Fruit fly (Drosophila melanogaster) whole organism, embryonic: ENCODE data around the gene CG34432.

Experiments
- BEAF-32 ChIP-seq: fragments of 200-800 bp; sonication (Bioruptor generic); optimal IDR thresholded peaks from 3 replicates; lab custom pipeline; 2017; ENCODE audit warnings: missing biosample characterization, missing genetic modification characterization, mild to moderate bottlenecking, moderate library complexity, missing genetic modification reagents
- CG10565 ChIP-seq: fragments of 200-800 bp; sonication (Bioruptor generic); optimal IDR thresholded peaks from 3 replicates; lab custom pipeline; 2016; ENCODE audit warnings: missing biosample characterization, mild to moderate bottlenecking, missing genetic modification characterization
- CG11093 ChIP-seq: fragments of 200-800 bp; sonication (Bioruptor generic); IDR thresholded peaks from 3 replicates; pipeline ENCODE4 v1.3.6; 2022; ENCODE audit warnings: missing biosample characterization, missing genetic modification characterization
- CG11398 ChIP-seq: fragments of 200-800 bp; sonication (Bioruptor generic); optimal IDR thresholded peaks from 2 replicates; lab custom pipeline; 2016; ENCODE audit warnings: missing biosample characterization, missing genetic modification characterization
- CG11560 ChIP-seq: fragments of 200-800 bp; sonication (Bioruptor generic); IDR thresholded peaks from 3 replicates; pipeline ENCODE4 v1.3.6; 2022; ENCODE audit warnings: missing biosample characterization, missing genetic modification characterization
- CG11723 ChIP-seq: fragments of 200-800 bp; sonication (Bioruptor generic); optimal IDR thresholded peaks from 2 replicates; lab custom pipeline; 2017; ENCODE audit warnings: missing biosample characterization, mild to moderate bottlenecking, missing genetic modification characterization
- CG1603 ChIP-seq: fragments of 200-800 bp; sonication (Bioruptor generic); optimal IDR thresholded peaks from 2 replicates; lab custom pipeline; 2019; ENCODE audit warnings: missing biosample characterization, mild to moderate bottlenecking, missing genetic modification characterization, moderate library complexity
- CG2120 ChIP-seq: fragments of 200-800 bp; sonication (Bioruptor generic); optimal IDR thresholded peaks from 3 replicates; lab custom pipeline; 2016; ENCODE audit warnings: missing biosample characterization, missing genetic modification characterization
- CG30020 ChIP-seq: fragments of 200-800 bp; optimal IDR thresholded peaks from 2 replicates; lab custom pipeline; 2019; ENCODE audit warnings: missing biosample characterization, mild to moderate bottlenecking, missing genetic modification characterization, moderate library complexity
- CG31224 ChIP-seq: fragments of 200-800 bp; sonication (Bioruptor generic); IDR thresholded peaks from 2 replicates; pipeline ENCODE4 v1.3.6; 2022; ENCODE audit warnings: missing biosample characterization, missing genetic modification characterization
- CG31365 ChIP-seq: fragments of 200-800 bp; sonication (Bioruptor generic); optimal IDR thresholded peaks from 2 replicates; lab custom pipeline; 2018; ENCODE audit warnings: missing biosample characterization, mild to moderate bottlenecking, missing genetic modification characterization
- CG3163 ChIP-seq: fragments of 200-800 bp; sonication (Bioruptor generic); optimal IDR thresholded peaks from 3 replicates; lab custom pipeline; 2016; ENCODE audit warnings: missing biosample characterization, missing genetic modification characterization
- CG4820 ChIP-seq: fragments of 200-800 bp; sonication (Bioruptor generic); optimal IDR thresholded peaks from 3 replicates; lab custom pipeline; 2016; ENCODE audit warnings: missing biosample characterization, missing genetic modification characterization
- CG5180 ChIP-seq: fragments of 200-800 bp; sonication (Bioruptor generic); optimal IDR thresholded peaks from 3 replicates; lab custom pipeline; 2017; ENCODE audit warnings: missing biosample characterization, missing genetic modification characterization, mild to moderate bottlenecking, moderate library complexity, missing genetic modification reagents
- CG5245 ChIP-seq: fragments of 200-800 bp; sonication (Bioruptor generic); optimal IDR thresholded peaks from 3 replicates; lab custom pipeline; 2016; ENCODE audit warnings: missing biosample characterization, missing genetic modification characterization
- CG7987 ChIP-seq: fragments of 200-800 bp; sonication (Bioruptor generic); optimal IDR thresholded peaks from 2 replicates; lab custom pipeline; 2018; ENCODE audit warnings: missing biosample characterization, mild to moderate bottlenecking, missing genetic modification characterization, moderate library complexity
- CG8089 ChIP-seq: fragments of 200-800 bp; sonication (Bioruptor generic); optimal IDR thresholded peaks from 3 replicates; lab custom pipeline; 2016; ENCODE audit warnings: missing biosample characterization, missing genetic modification characterization
- CG8924 ChIP-seq: fragments of 200-800 bp; optimal IDR thresholded peaks from 3 replicates; lab custom pipeline; 2019; ENCODE audit warnings: missing biosample characterization, mild to moderate bottlenecking, missing genetic modification characterization, moderate library complexity
- CG9797 ChIP-seq: fragments of 200-800 bp; sonication (Bioruptor generic); optimal IDR thresholded peaks from 3 replicates; lab custom pipeline; 2018; ENCODE audit warnings: missing biosample characterization, mild to moderate bottlenecking, missing genetic modification characterization
- CG9876 ChIP-seq: fragments of 200-800 bp; sonication (Bioruptor generic); optimal IDR thresholded peaks from 2 replicates; lab custom pipeline; 2016; ENCODE audit warnings: missing biosample characterization, missing genetic modification characterization
- HHEX ChIP-seq: fragments of 200-800 bp; sonication (Bioruptor generic); optimal IDR thresholded peaks from 3 replicates; lab custom pipeline; 2017; ENCODE audit warnings: missing biosample characterization, mild to moderate bottlenecking, missing genetic modification characterization, missing genetic modification reagents
- Hr3 ChIP-seq: fragments of 200-800 bp; sonication (Bioruptor generic); optimal IDR thresholded peaks from 3 replicates; lab custom pipeline; 2016; ENCODE audit warnings: missing biosample characterization, missing genetic modification characterization
- Hsf ChIP-seq: fragments of 200-800 bp; sonication (Bioruptor generic); optimal IDR thresholded peaks from 3 replicates; lab custom pipeline; 2016; ENCODE audit warnings: missing biosample characterization, missing genetic modification characterization
- Lhr ChIP-seq: fragments of 200-800 bp; sonication (Bioruptor generic); optimal IDR thresholded peaks from 3 replicates; lab custom pipeline; 2017; ENCODE audit warnings: mild to moderate bottlenecking, missing biosample characterization, missing genetic modification reagents, missing genetic modification characterization
- Lim3 ChIP-seq: fragments of 200-800 bp; sonication (Bioruptor generic); IDR thresholded peaks from 2 replicates; pipeline ENCODE4 v1.3.6; 2022; ENCODE audit warnings: missing biosample characterization, missing genetic modification characterization
- MTF-1 ChIP-seq: fragments of 200-800 bp; sonication (Bioruptor generic); optimal IDR thresholded peaks from 2 replicates; lab custom pipeline; 2018; ENCODE audit warnings: missing biosample characterization, mild to moderate bottlenecking, missing genetic modification characterization, borderline replicate concordance
- Mad ChIP-seq: fragments of 200-800 bp; sonication (Bioruptor generic); optimal IDR thresholded peaks from 2 replicates; lab custom pipeline; 2016; ENCODE audit warnings: missing biosample characterization, missing genetic modification characterization
- NC2α ChIP-seq: fragments of 200-800 bp; sonication (Bioruptor generic); optimal IDR thresholded peaks from 2 replicates; lab custom pipeline; 2016; ENCODE audit warnings: missing biosample characterization, missing genetic modification characterization
- NC2β ChIP-seq: fragments of 200-800 bp; sonication (Bioruptor generic); optimal IDR thresholded peaks from 2 replicates; lab custom pipeline; 2016; ENCODE audit warnings: missing biosample characterization, missing genetic modification characterization
- Optix ChIP-seq: fragments of 200-800 bp; sonication (Bioruptor generic); IDR thresholded peaks from 3 replicates; pipeline ENCODE4 v1.3.6; 2022; ENCODE audit warnings: missing biosample characterization, missing genetic modification characterization
- Pdp1 ChIP-seq, 2 experiments: fragments of 200-800 bp; sonication (Bioruptor generic); optimal IDR thresholded peaks; 3 replicates each; lab custom pipeline; 2016; ENCODE audit warnings: missing biosample characterization in 2 of 2, missing genetic modification characterization in 2 of 2, mild to moderate bottlenecking in 1 of 2, moderate library complexity in 1 of 2
- Taf1 ChIP-seq: fragments of 200-800 bp; sonication (Bioruptor generic); IDR thresholded peaks from 2 replicates; pipeline ENCODE4 v1.3.6; 2022; ENCODE audit warnings: missing biosample characterization, missing genetic modification characterization
- Trl ChIP-seq, 3 experiments: fragments of >200 bp in 2 of 3; fragments of 200-800 bp in 1 of 3; sonication (Bioruptor generic) in 1 of 3; optimal IDR thresholded peaks; 2 replicates in 1 of 3; 3 replicates in 2 of 3; lab custom pipeline; 2016 to 2017; ENCODE audit warnings: missing biosample characterization in 1 of 3, missing genetic modification characterization in 1 of 3
- abd-A ChIP-seq: fragments of 200-800 bp; sonication (Bioruptor generic); optimal IDR thresholded peaks from 3 replicates; lab custom pipeline; 2019; ENCODE audit warnings: missing biosample characterization, mild to moderate bottlenecking, missing genetic modification characterization, moderate library complexity
- ac ChIP-seq: fragments of 200-800 bp; sonication (Bioruptor generic); optimal IDR thresholded peaks from 3 replicates; lab custom pipeline; 2017; ENCODE audit warnings: missing biosample characterization, mild to moderate bottlenecking, missing genetic modification characterization
- ase ChIP-seq: fragments of 200-800 bp; sonication (Bioruptor generic); IDR thresholded peaks from 3 replicates; pipeline ENCODE4 v1.3.6; 2022; ENCODE audit warnings: missing biosample characterization, missing genetic modification characterization
- btn ChIP-seq: fragments of 200-800 bp; sonication (Bioruptor generic); optimal IDR thresholded peaks from 2 replicates; lab custom pipeline; 2016; ENCODE audit warnings: missing biosample characterization, missing genetic modification characterization
- cato ChIP-seq: fragments of 200-800 bp; sonication (Bioruptor generic); optimal IDR thresholded peaks from 2 replicates; lab custom pipeline; 2016; ENCODE audit warnings: missing biosample characterization, missing genetic modification characterization, borderline replicate concordance
- da ChIP-seq: fragments of 200-800 bp; sonication (Bioruptor generic); optimal IDR thresholded peaks from 2 replicates; lab custom pipeline; 2016; ENCODE audit warnings: missing biosample characterization, missing genetic modification characterization
- dpn ChIP-seq, 2 experiments: fragments of 200-800 bp; sonication (Bioruptor generic); optimal IDR thresholded peaks; 3 replicates each; lab custom pipeline; 2016; ENCODE audit warnings: missing biosample characterization in 2 of 2, missing genetic modification characterization in 2 of 2
- emc ChIP-seq: fragments of 200-800 bp; sonication (Bioruptor generic); optimal IDR thresholded peaks from 2 replicates; lab custom pipeline; 2016; ENCODE audit warnings: missing biosample characterization, missing genetic modification characterization
- grau ChIP-seq: fragments of 200-800 bp; optimal IDR thresholded peaks from 3 replicates; lab custom pipeline; 2019; ENCODE audit warnings: missing biosample characterization, mild to moderate bottlenecking, missing genetic modification characterization, moderate library complexity
- hbn ChIP-seq: fragments of 200-800 bp; sonication (Bioruptor generic); IDR thresholded peaks from 2 replicates; pipeline ENCODE4 v1.3.6; 2022; ENCODE audit warnings: missing biosample characterization, missing genetic modification characterization; ENCODE audit not compliant: partially characterized antibody
- ind ChIP-seq: fragments of 200-800 bp; sonication (Bioruptor generic); optimal IDR thresholded peaks from 3 replicates; lab custom pipeline; 2016; ENCODE audit warnings: missing biosample characterization, missing genetic modification characterization
- mirr ChIP-seq: fragments of 200-800 bp; sonication (Bioruptor generic); optimal IDR thresholded peaks from 3 replicates; lab custom pipeline; 2018; ENCODE audit warnings: missing biosample characterization, mild to moderate bottlenecking, missing genetic modification characterization
- nmo ChIP-seq: fragments of 200-800 bp; sonication (Bioruptor generic); optimal IDR thresholded peaks from 2 replicates; lab custom pipeline; 2018; ENCODE audit warnings: missing biosample characterization, mild to moderate bottlenecking, missing genetic modification characterization, moderate library complexity
- row ChIP-seq: fragments of 200-800 bp; sonication (Bioruptor generic); IDR thresholded peaks from 3 replicates; pipeline ENCODE4 v1.3.6; 2022; ENCODE audit warnings: missing biosample characterization, missing genetic modification characterization
- seq ChIP-seq: fragments of 200-800 bp; sonication (Bioruptor generic); IDR thresholded peaks from 2 replicates; pipeline ENCODE4 v1.3.6; 2022; ENCODE audit warnings: missing biosample characterization, missing genetic modification characterization
- tin ChIP-seq: fragments of 200-800 bp; sonication (Bioruptor generic); optimal IDR thresholded peaks from 3 replicates; lab custom pipeline; 2016; ENCODE audit warnings: missing biosample characterization, missing genetic modification characterization
- trh ChIP-seq: fragments of 200-800 bp; sonication (Bioruptor generic); optimal IDR thresholded peaks from 2 replicates; lab custom pipeline; 2016; ENCODE audit warnings: missing biosample characterization, missing genetic modification characterization
- wek ChIP-seq: fragments of 200-800 bp; sonication (Bioruptor generic); optimal IDR thresholded peaks from 3 replicates; lab custom pipeline; 2018; ENCODE audit warnings: missing biosample characterization, mild to moderate bottlenecking, missing genetic modification characterization, moderate library complexity

CG34432 gene

DNA sequence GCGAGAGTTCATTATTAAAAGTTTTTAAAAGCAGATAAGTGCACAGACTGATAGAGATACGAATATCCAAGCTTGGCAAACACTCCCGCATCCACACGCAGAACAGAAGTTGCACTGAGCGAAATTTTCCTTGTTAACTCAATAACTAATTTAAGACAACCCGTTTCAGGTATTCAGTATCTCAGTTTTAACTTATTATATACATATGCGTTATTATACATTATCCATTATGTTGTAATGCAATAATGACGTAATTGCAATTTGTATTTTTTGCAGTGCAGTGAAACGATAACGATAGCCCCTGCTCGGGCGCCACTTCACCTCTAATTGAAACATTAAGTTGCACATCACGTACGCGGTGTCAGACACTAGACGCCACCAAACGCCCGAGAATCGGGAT, 5.7 kb upstream of the CG34432 start (continued):
- TF ChIP-seq CG1603 (tag; lab: Kevin White, UChicago) (peak; percentile 69), CG8089 (GFP tag; lab: Kevin White, UChicago) (no peak), cato (no peak), grau (tag; lab: Kevin White, UChicago) (no peak), CG7987 (GFP tag; lab: Kevin White, UChicago) (no peak), CG31365 (tag; lab: Kevin White, UChicago) (no peak), CG4820 (GFP tag; lab: Kevin White, UChicago) (peak; percentile 14), Lhr (GFP tag; lab: Kevin White, UChicago) (no peak), CG11560 (tag; lab: Robert Waterston, UW) (no peak), Pdp1 (GFP tag; optimal IDR thresholded peaks at IDR 0.05; lab: Kevin White, UChicago) (no peak), emc (GFP tag; lab: Kevin White, UChicago) (no peak), mirr (no peak), dpn (GFP tag; optimal IDR thresholded peaks at IDR 0.05; lab: Kevin White, UChicago) (peak in 1 of 2 experiments; percentile 2), NC2α (GFP tag; lab: Kevin White, UChicago) (no peak), CG11093 (GFP tag; lab: Robert Waterston, UW) (no peak), ind (GFP tag; lab: Kevin White, UChicago) (peak; percentile 3), btn (GFP tag; lab: Kevin White, UChicago) (no peak), Hr3 (GFP tag; lab: Kevin White, UChicago) (no peak), CG3163 (GFP tag; lab: Kevin White, UChicago) (no peak), Mad (GFP tag; lab: Kevin White, UChicago) (no peak), hbn (no peak), row (GFP tag; lab: Robert Waterston, UW) (peak; percentile 47; the same call in 2 of the 3 replicates), Trl (optimal IDR thresholded peaks at IDR 0.05; lab: Kevin White, UChicago) (no peak), Trl (GFP tag; optimal IDR thresholded peaks at IDR 0.05; lab: Kevin White, UChicago) (no peak), CG10565 (GFP tag; lab: Kevin White, UChicago) (no peak), nmo (peak; percentile 18), NC2β (no peak), wek (GFP tag; lab: Kevin White, UChicago) (no peak), tin (GFP tag; lab: Kevin White, UChicago) (peak; percentile 6), CG11723 (GFP tag; lab: Kevin White, UChicago) (no peak), Taf1 (no peak), HHEX (no peak), BEAF-32 (no peak), CG5245 (GFP tag; lab: Kevin White, UChicago) (peak; percentile 3), Optix (GFP tag; lab: Robert Waterston, UW) (no peak), ac (no peak), abd-A (tag; lab: Kevin White, UChicago) (no peak), da (GFP tag; lab: Kevin White, UChicago) (no peak), CG8924 (tag; lab: Kevin White, UChicago) (no peak), trh (GFP tag; lab: Kevin White, UChicago) (no peak), seq (GFP tag; lab: Robert Waterston, UW) (no peak), CG30020 (tag; lab: Kevin White, UChicago) (no peak), ase (GFP tag; lab: Robert Waterston, UW) (0 out of 3 replicates have a peak, but pooled peaks have one; percentile 14), CG31224 (GFP tag; lab: Robert Waterston, UW) (0 out of 2 replicates have a peak, but pooled peaks have one; percentile 7), CG2120 (no peak), CG5180 (no peak), Lim3 (GFP tag; lab: Robert Waterston, UW) (no peak), CG9876 (GFP tag; lab: Kevin White, UChicago) (no peak), MTF-1 (GFP tag; lab: Kevin White, UChicago) (no peak), CG11398 (GFP tag; lab: Kevin White, UChicago) (no peak), CG9797 (GFP tag; lab: Kevin White, UChicago) (no peak), Hsf (GFP tag; lab: Kevin White, UChicago) (peak; percentile 9)
